Worm (Caenorhabditis elegans): ENCODE results near the gene hpo-34.

- TF ChIP-seq unc-39 (tag; optimal IDR thresholded peaks at IDR 0.05) (no peak), hlh-30 (tag; optimal IDR thresholded peaks at IDR 0.05; ENCODE audit: insufficient read depth) (no peak), nhr-77 (tag; optimal IDR thresholded peaks at IDR 0.05) (no peak), lin-15B (tag; optimal IDR thresholded peaks at IDR 0.05) (no peak), dpl-1 (GFP tag; optimal IDR thresholded peaks at IDR 0.05) (no peak), ceh-62 (tag; optimal IDR thresholded peaks at IDR 0.05) (no peak)
These were observed 16.9 kb downstream of the hpo-34 start, which contains the start of gene F29G6.1 for ce11 chrX:11501967-11502366.

Measured in whole organism, L4 larva.